Worm (Caenorhabditis elegans) whole organism, L3 larva: ENCODE data around the gene sas-4.

ENCODE experiments used
- R02D3.7 ChIP-seq: fragments of 150-350 bp; optimal IDR thresholded peaks from 2 replicates; lab custom pipeline; 2014; ENCODE audit warnings: missing biosample characterization, missing genetic modification characterization
- ZK546.5 ChIP-seq: sonication (generic microtip); optimal IDR thresholded peaks from 2 replicates; lab custom pipeline; 2017; ENCODE audit warnings: missing biosample characterization, missing genetic modification characterization
- aly-2 ChIP-seq: fragments of 150-350 bp; optimal IDR thresholded peaks from 2 replicates; lab custom pipeline; 2014; ENCODE audit warnings: missing biosample characterization, missing genetic modification characterization
- ama-1 ChIP-seq: fragments of 150-350 bp; optimal IDR thresholded peaks from 2 replicates; lab custom pipeline; 2018
- ceh-16 ChIP-seq: sonication (generic microtip); optimal IDR thresholded peaks from 2 replicates; lab custom pipeline; 2017; ENCODE audit warnings: missing biosample characterization, missing genetic modification characterization
- ceh-28 ChIP-seq: fragments of 150-350 bp; optimal IDR thresholded peaks from 2 replicates; lab custom pipeline; 2014; ENCODE audit warnings: missing biosample characterization, missing genetic modification reagents, missing genetic modification characterization
- ceh-82 ChIP-seq: fragments of 150-350 bp; optimal IDR thresholded peaks from 2 replicates; lab custom pipeline; 2014; ENCODE audit warnings: missing biosample characterization, missing genetic modification characterization
- ceh-9 ChIP-seq: sonication (generic microtip); optimal IDR thresholded peaks from 2 replicates; lab custom pipeline; 2018; ENCODE audit warnings: missing biosample characterization, missing genetic modification characterization
- daf-12 ChIP-seq: fragments of 150-350 bp; optimal IDR thresholded peaks from 2 replicates; lab custom pipeline; 2014; ENCODE audit warnings: missing biosample characterization, missing genetic modification reagents, missing genetic modification characterization
- egl-27 ChIP-seq: sonication (generic microtip); optimal IDR thresholded peaks from 4 replicates; lab custom pipeline; 2017; ENCODE audit warnings: missing biosample characterization, missing genetic modification reagents, missing genetic modification characterization
- egl-5 ChIP-seq: fragments of 150-350 bp; optimal IDR thresholded peaks from 2 replicates; lab custom pipeline; 2017; ENCODE audit warnings: missing biosample characterization, missing genetic modification reagents, missing genetic modification characterization, inconsistent platforms
- elt-1 ChIP-seq: fragments of 150-350 bp; optimal IDR thresholded peaks from 2 replicates; lab custom pipeline; 2014; ENCODE audit warnings: missing biosample characterization, missing genetic modification characterization
- elt-2 ChIP-seq: sonication (generic microtip); optimal IDR thresholded peaks from 2 replicates; lab custom pipeline; 2016; ENCODE audit warnings: missing genetic modification reagents, mild to moderate bottlenecking, missing genetic modification characterization, missing compliant biosample characterization
- elt-3 ChIP-seq, 3 experiments: fragments of 150-350 bp in 1 of 3; sonication (generic microtip) in 2 of 3; optimal IDR thresholded peaks; 2 replicates in 2 of 3; 4 replicates in 1 of 3; lab custom pipeline; 2014 to 2017; ENCODE audit warnings: missing biosample characterization in 3 of 3, missing genetic modification characterization in 3 of 3
- eor-1 ChIP-seq, 2 experiments: fragments of 150-350 bp; optimal IDR thresholded peaks; 2 replicates each; lab custom pipeline; 2014 to 2018; ENCODE audit warnings: missing biosample characterization in 2 of 2, missing genetic modification characterization in 2 of 2
- fkh-10 ChIP-seq: sonication (generic microtip); optimal IDR thresholded peaks from 2 replicates; lab custom pipeline; 2017; ENCODE audit warnings: missing biosample characterization, missing genetic modification reagents, missing genetic modification characterization
- fkh-2 ChIP-seq: fragments of 150-350 bp; optimal IDR thresholded peaks from 2 replicates; lab custom pipeline; 2014; ENCODE audit warnings: missing biosample characterization, missing genetic modification reagents, missing genetic modification characterization
- fos-1 ChIP-seq: fragments of 150-350 bp; optimal IDR thresholded peaks from 2 replicates; lab custom pipeline; 2014; ENCODE audit warnings: missing biosample characterization, missing genetic modification characterization
- hmg-11 ChIP-seq: sonication (generic microtip); optimal IDR thresholded peaks from 2 replicates; lab custom pipeline; 2016; ENCODE audit warnings: missing genetic modification characterization, missing compliant biosample characterization
- jun-1 ChIP-seq: fragments of 150-350 bp; optimal IDR thresholded peaks from 2 replicates; lab custom pipeline; 2014; ENCODE audit warnings: missing biosample characterization, missing genetic modification reagents, missing genetic modification characterization
- lin-15B ChIP-seq: fragments of 150-350 bp; optimal IDR thresholded peaks from 2 replicates; lab custom pipeline; 2014; ENCODE audit warnings: missing biosample characterization, missing genetic modification characterization
- lin-39 ChIP-seq: fragments of 150-350 bp; optimal IDR thresholded peaks from 2 replicates; lab custom pipeline; 2018; ENCODE audit warnings: missing biosample characterization, missing genetic modification reagents, missing genetic modification characterization
- lsy-12 ChIP-seq: sonication (generic microtip); optimal IDR thresholded peaks from 2 replicates; lab custom pipeline; 2016; ENCODE audit warnings: mild to moderate bottlenecking, missing genetic modification characterization, missing compliant biosample characterization
- mdl-1 ChIP-seq: fragments of 150-350 bp; optimal IDR thresholded peaks from 2 replicates; lab custom pipeline; 2014; ENCODE audit warnings: missing biosample characterization, missing genetic modification characterization
- mml-1 ChIP-seq: fragments of 150-350 bp; sonication (generic microtip); optimal IDR thresholded peaks from 3 replicates; lab custom pipeline; 2014; ENCODE audit warnings: missing biosample characterization, missing genetic modification characterization
- nfya-1 ChIP-seq: sonication (generic microtip); optimal IDR thresholded peaks from 2 replicates; lab custom pipeline; 2017; ENCODE audit warnings: missing genetic modification characterization, mild to moderate bottlenecking, missing compliant biosample characterization, antibody characterized with exemption, moderate library complexity; ENCODE audit not compliant: insufficient read depth
- nhr-11 ChIP-seq: fragments of 150-350 bp; optimal IDR thresholded peaks from 2 replicates; lab custom pipeline; 2014; ENCODE audit warnings: missing biosample characterization, missing genetic modification characterization
- nhr-12 ChIP-seq: fragments of 150-350 bp; optimal IDR thresholded peaks from 2 replicates; lab custom pipeline; 2014; ENCODE audit warnings: missing biosample characterization, missing genetic modification characterization
- nhr-23 ChIP-seq: fragments of 150-350 bp; optimal IDR thresholded peaks from 2 replicates; lab custom pipeline; 2014; ENCODE audit warnings: missing biosample characterization, missing genetic modification reagents, missing genetic modification characterization
- nhr-237 ChIP-seq: fragments of 150-350 bp; optimal IDR thresholded peaks from 2 replicates; lab custom pipeline; 2014; ENCODE audit warnings: missing biosample characterization, missing genetic modification characterization
- nhr-25 ChIP-seq: sonication (generic microtip); optimal IDR thresholded peaks from 2 replicates; lab custom pipeline; 2017; ENCODE audit warnings: missing biosample characterization, missing genetic modification characterization
- nhr-28 ChIP-seq: fragments of 150-350 bp; optimal IDR thresholded peaks from 2 replicates; lab custom pipeline; 2014; ENCODE audit warnings: missing biosample characterization, missing genetic modification characterization
- nhr-43 ChIP-seq: sonication (generic microtip); optimal IDR thresholded peaks from 2 replicates; lab custom pipeline; 2016; ENCODE audit warnings: mild to moderate bottlenecking, missing genetic modification characterization, missing compliant biosample characterization; ENCODE audit not compliant: poor library complexity, severe bottlenecking
- nhr-67 ChIP-seq: fragments of 150-350 bp; optimal IDR thresholded peaks from 2 replicates; lab custom pipeline; 2014; ENCODE audit warnings: missing biosample characterization, missing genetic modification characterization
- nhr-76 ChIP-seq: fragments of 150-350 bp; sonication (generic microtip); optimal IDR thresholded peaks from 5 replicates; lab custom pipeline; 2014; ENCODE audit warnings: missing biosample characterization, missing genetic modification characterization
- nhr-77 ChIP-seq: fragments of 150-350 bp; optimal IDR thresholded peaks from 2 replicates; lab custom pipeline; 2014; ENCODE audit warnings: missing biosample characterization, missing genetic modification characterization
- pha-4 ChIP-seq: fragments of 150-350 bp; optimal IDR thresholded peaks from 2 replicates; lab custom pipeline; 2014; ENCODE audit warnings: missing biosample characterization, missing genetic modification reagents, missing genetic modification characterization
- pqm-1 ChIP-seq: fragments of 150-350 bp; optimal IDR thresholded peaks from 2 replicates; lab custom pipeline; 2017; ENCODE audit warnings: missing biosample characterization, missing genetic modification characterization, inconsistent platforms
- sea-2 ChIP-seq: fragments of 150-350 bp; sonication (generic microtip); optimal IDR thresholded peaks from 4 replicates; lab custom pipeline; 2014; ENCODE audit warnings: missing biosample characterization, missing genetic modification reagents, missing genetic modification characterization
- skn-1 ChIP-seq: fragments of 150-350 bp; optimal IDR thresholded peaks from 2 replicates; lab custom pipeline; 2014; ENCODE audit warnings: missing biosample characterization, missing genetic modification characterization
- snpc-4 ChIP-seq: fragments of 150-350 bp; optimal IDR thresholded peaks from 2 replicates; lab custom pipeline; 2014; ENCODE audit warnings: missing biosample characterization, missing genetic modification characterization
- tbx-2 ChIP-seq: sonication (generic microtip); optimal IDR thresholded peaks from 2 replicates; lab custom pipeline; 2016; ENCODE audit warnings: mild to moderate bottlenecking, missing genetic modification characterization, missing compliant biosample characterization
- unc-39 ChIP-seq: sonication (generic microtip); optimal IDR thresholded peaks from 4 replicates; lab custom pipeline; 2017; ENCODE audit warnings: missing biosample characterization, missing genetic modification characterization
- unc-62 ChIP-seq: fragments of 150-350 bp; sonication (generic microtip); optimal IDR thresholded peaks from 4 replicates; lab custom pipeline; 2014; ENCODE audit warnings: missing biosample characterization, missing genetic modification reagents, missing genetic modification characterization
- zag-1 ChIP-seq: fragments of 150-350 bp; optimal IDR thresholded peaks from 2 replicates; lab custom pipeline; 2014; ENCODE audit warnings: missing biosample characterization, missing genetic modification characterization
- ztf-11 ChIP-seq: fragments of 150-350 bp; optimal IDR thresholded peaks from 2 replicates; lab custom pipeline; 2014; ENCODE audit warnings: missing biosample characterization, missing genetic modification characterization
- ztf-4 ChIP-seq: fragments of 150-350 bp; optimal IDR thresholded peaks from 2 replicates; lab custom pipeline; 2014; ENCODE audit warnings: missing biosample characterization, missing genetic modification characterization

sas-4 gene

ce11 chrIII:8308238-8308637 is 10.2 kb downstream of the sas-4 start, which contains the start of gene F10E9.4:
F10E9.4 (plus strand) TSS chrIII:8308538.
- TF ChIP-seq ceh-9 (tag; lab: Kevin White, UChicago) = no peak
- TF ChIP-seq nhr-28 (tag; lab: Kevin White, UChicago) = no peak
- TF ChIP-seq, all 47 proteins: peak for 0

ce11 chrIII:8307356-8307755 is 11.0 kb downstream of the sas-4 start, which contains the start of the genes F10E9.7 and F10E9.5:
F10E9.7 (minus strand) TSS chrIII:8307441.
F10E9.5 (plus strand) TSS chrIII:8307592.
- peak; percentile 56 for TF ChIP-seq tbx-2 (tag; lab: Kevin White, UChicago)
- TF ChIP-seq hmg-11 = peak; percentile 71
- TF ChIP-seq ztf-4 (tag; lab: Kevin White, UChicago) = no peak
- no peak for TF ChIP-seq nhr-28 (tag; lab: Kevin White, UChicago)
- no peak for TF ChIP-seq daf-12
- TF ChIP-seq ceh-9 (tag; lab: Kevin White, UChicago) = no peak
- no peak for TF ChIP-seq mdl-1 (tag; lab: Kevin White, UChicago)
- TF ChIP-seq ZK546.5 (tag; lab: Kevin White, UChicago) = no peak
- no peak for TF ChIP-seq nhr-76 (tag; lab: Kevin White, UChicago)
- peak; percentile 89 for TF ChIP-seq nfya-1 (tag; lab: Kevin White, UChicago)
- TF ChIP-seq skn-1 (tag; lab: Kevin White, UChicago) = peak; percentile 58
- no peak for TF ChIP-seq nhr-77 (tag; lab: Kevin White, UChicago)
- peak; percentile 17 for TF ChIP-seq elt-1 (tag; lab: Kevin White, UChicago)
- TF ChIP-seq mml-1 = no peak
- peak; percentile 32 for TF ChIP-seq ceh-28
- peak; percentile 97 for TF ChIP-seq lin-15B (tag; lab: Kevin White, UChicago)
- TF ChIP-seq zag-1 (tag; lab: Kevin White, UChicago) = no peak
- TF ChIP-seq pqm-1 (tag; lab: Kevin White, UChicago) = peak; percentile 27
- TF ChIP-seq nhr-43 (tag; lab: Kevin White, UChicago) = peak; percentile 97
- TF ChIP-seq jun-1 (tag; lab: Kevin White, UChicago) = no peak
- TF ChIP-seq fkh-10 (GFP tag; lab: Kevin White, UChicago) = peak; percentile 30
- no peak for TF ChIP-seq elt-3 (tag; optimal IDR thresholded peaks at IDR 0.05; lab: Kevin White, UChicago)
- TF ChIP-seq aly-2 = no peak
- TF ChIP-seq nhr-11 = no peak
- TF ChIP-seq ceh-16 (tag; lab: Kevin White, UChicago) = no peak
- TF ChIP-seq lsy-12 (tag; lab: Kevin White, UChicago) = peak; percentile 89
- no peak for TF ChIP-seq unc-62 (GFP tag; lab: Kevin White, UChicago)
- TF ChIP-seq egl-5 (tag; lab: Kevin White, UChicago) = peak; percentile 68
- peak; percentile 53 for TF ChIP-seq elt-2 (tag; lab: Kevin White, UChicago)
- TF ChIP-seq nhr-25 (tag; lab: Kevin White, UChicago) = peak; percentile 57
- peak; percentile 62 for TF ChIP-seq lin-39 (tag; lab: Kevin White, UChicago)
- peak in 1 of 2 experiments; percentile 49 for TF ChIP-seq eor-1 (tag; optimal IDR thresholded peaks at IDR 0.05; lab: Kevin White, UChicago)
- TF ChIP-seq egl-27 (tag; lab: Kevin White, UChicago) = no peak
- TF ChIP-seq snpc-4 (tag; lab: Kevin White, UChicago) = peak; percentile 86
- no peak for TF ChIP-seq fkh-2
- TF ChIP-seq pha-4 = peak; percentile 96
- no peak for TF ChIP-seq sea-2 (GFP tag; lab: Kevin White, UChicago)
- TF ChIP-seq unc-39 (tag; lab: Kevin White, UChicago) = no peak
- no peak for TF ChIP-seq ztf-11 (tag; lab: Kevin White, UChicago)
- no peak for TF ChIP-seq ama-1 (lab: Kevin White, UChicago)
- peak; percentile 58 for TF ChIP-seq ceh-82 (tag; lab: Kevin White, UChicago)
- TF ChIP-seq nhr-23 (tag; lab: Kevin White, UChicago) = peak; percentile 96
- TF ChIP-seq nhr-237 = no peak
- no peak for TF ChIP-seq fos-1
- peak; percentile 60 for TF ChIP-seq nhr-67 (tag; lab: Kevin White, UChicago)
- peak; percentile 55 for TF ChIP-seq R02D3.7 (tag; lab: Kevin White, UChicago)
- no peak for TF ChIP-seq nhr-12
- TF ChIP-seq, all 47 proteins: peak for 22
